Worm (Caenorhabditis elegans): ENCODE data around the gene rab-14.

DNA sequence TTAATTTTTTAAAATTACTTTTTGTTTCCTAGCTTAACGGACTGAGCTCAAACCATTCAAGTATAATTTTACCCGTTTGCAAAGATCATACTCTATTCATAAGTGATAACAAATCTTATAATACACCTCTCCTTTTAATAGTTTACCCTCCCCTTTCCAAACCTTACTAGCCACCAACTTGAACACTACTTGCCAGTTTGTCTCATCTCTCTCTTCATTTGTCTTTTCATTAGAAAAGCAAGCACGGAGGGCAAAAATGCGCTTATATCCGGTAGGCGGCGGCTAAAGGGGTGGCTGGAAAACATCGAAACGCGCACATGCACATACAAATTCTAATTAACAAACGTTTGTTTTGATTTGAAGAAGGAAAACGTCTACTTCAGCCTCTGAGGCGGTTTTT is 48.5 kb upstream of the rab-14 start:
- TF ChIP-seq ceh-34 (tag; optimal IDR thresholded peaks at IDR 0.05) = no peak
- no peak for TF ChIP-seq ceh-6 (GFP tag; optimal IDR thresholded peaks at IDR 0.05)
- no peak for TF ChIP-seq hlh-8 (tag; optimal IDR thresholded peaks at IDR 0.05)
- TF ChIP-seq pha-4 (tag; optimal IDR thresholded peaks at IDR 0.05) = no peak
- TF ChIP-seq C38D4.7 (GFP tag; optimal IDR thresholded peaks at IDR 0.05) = no peak
